Fruit fly (Drosophila melanogaster): ENCODE data around the gene CG10864.

The CG10864 gene

DNA sequence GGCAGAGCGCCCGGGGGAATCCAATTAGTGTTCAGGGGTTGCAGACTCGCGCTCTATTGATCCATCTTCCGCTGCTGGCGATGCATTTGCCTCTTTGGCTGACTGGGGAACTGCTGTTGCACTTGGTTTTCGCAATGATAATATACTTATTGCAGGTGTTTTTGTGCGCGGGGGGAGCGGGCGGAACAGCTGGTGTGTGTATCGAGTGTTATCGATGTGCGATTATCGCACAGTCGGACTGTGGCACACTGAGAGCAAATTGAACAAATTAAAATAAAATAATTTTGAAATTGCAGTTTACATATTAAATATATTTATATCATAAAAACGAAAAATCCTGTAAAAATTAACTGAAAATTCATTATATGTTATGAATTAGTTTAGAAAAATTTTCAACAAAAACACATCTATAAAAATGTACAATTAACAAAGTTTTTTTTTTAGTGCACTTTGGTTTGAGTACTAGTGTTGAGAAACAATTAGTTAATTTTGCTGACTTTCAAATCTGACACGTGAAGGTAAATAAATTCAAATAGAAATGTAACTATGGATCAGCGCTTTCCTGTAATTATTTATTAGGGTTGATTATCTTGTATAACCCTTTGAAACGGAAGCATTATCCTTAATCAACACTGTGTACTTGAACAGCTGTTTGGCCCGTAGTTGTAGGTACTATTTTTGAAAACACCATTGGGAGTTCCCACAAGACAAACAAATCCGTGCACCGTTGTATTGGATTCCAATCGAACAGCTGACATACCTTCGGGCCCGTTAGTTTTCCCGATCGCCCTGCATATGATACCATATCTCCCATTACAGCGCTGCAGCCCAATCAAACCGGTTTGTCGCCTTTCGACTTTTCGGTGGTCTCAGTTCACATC is 8.6 kb downstream of the CG10864 start, which contains the start of the genes Wdr37 and koko (continued):
- peak; percentile 52; the same call in 1 of the 2 replicates for TF ChIP-seq ato (GFP tag; IDR thresholded peaks at IDR 0.05; ENCODE audit: partially characterized antibody)
- peak; percentile 94 for TF ChIP-seq wdn (GFP tag; IDR thresholded peaks at IDR 0.05)
- TF ChIP-seq CG2116 (GFP tag; optimal IDR thresholded peaks at IDR 0.05), result peak; percentile 90
- TF ChIP-seq ash1 (GFP tag; optimal IDR thresholded peaks at IDR 0.05), result peak; percentile 3
- TF ChIP-seq her (GFP tag; optimal IDR thresholded peaks at IDR 0.05), result peak; percentile 44
- TF ChIP-seq zen2 (GFP tag; IDR thresholded peaks at IDR 0.05; ENCODE audit: partially characterized antibody), result no peak
- TF ChIP-seq CG5245 (GFP tag; optimal IDR thresholded peaks at IDR 0.05), result peak; percentile 82
- TF ChIP-seq E2f2 (GFP tag; IDR thresholded peaks at IDR 0.05), result peak; percentile 86
- peak; percentile 0 for TF ChIP-seq sima (GFP tag; optimal IDR thresholded peaks at IDR 0.05)
- peak; percentile 5 for TF ChIP-seq CG31365 (tag; optimal IDR thresholded peaks at IDR 0.05)
- peak; percentile 95 for TF ChIP-seq Fer1 (GFP tag; optimal IDR thresholded peaks at IDR 0.05)
- peak; percentile 80 for TF ChIP-seq Vsx1 (GFP tag; optimal IDR thresholded peaks at IDR 0.05)
- TF ChIP-seq Trl (optimal IDR thresholded peaks at IDR 0.05), result no peak
- TF ChIP-seq Trl (GFP tag; optimal IDR thresholded peaks at IDR 0.05), result peak; percentile 82
- peak; percentile 95 for TF ChIP-seq Nf-YA (GFP tag; IDR thresholded peaks at IDR 0.05)
- peak; percentile 42 for TF ChIP-seq CG9876 (GFP tag; optimal IDR thresholded peaks at IDR 0.05)
- peak; percentile 99 for TF ChIP-seq dysf (GFP tag; IDR thresholded peaks at IDR 0.05)
- TF ChIP-seq croc (GFP tag; conservative IDR thresholded peaks at IDR 0.05), result peak; percentile 97
- TF ChIP-seq ftz-f1 (GFP tag; optimal IDR thresholded peaks at IDR 0.05), result peak; percentile 47
- TF ChIP-seq vnd (GFP tag; IDR thresholded peaks at IDR 0.05; ENCODE audit: partially characterized antibody), result no peak; the same call in 1 of the 3 replicates
- peak; percentile 99 for TF ChIP-seq slbo (GFP tag; IDR thresholded peaks at IDR 0.05)
- peak; percentile 40 for TF ChIP-seq en (GFP tag; optimal IDR thresholded peaks at IDR 0.05)
- TF ChIP-seq stwl (tag; optimal IDR thresholded peaks at IDR 0.05), result peak; percentile 94
- TF ChIP-seq cas (GFP tag; IDR thresholded peaks at IDR 0.05), result peak; percentile 94
- TF ChIP-seq HLHmδ (GFP tag; optimal IDR thresholded peaks at IDR 0.05), result no peak
- peak; percentile 70 for TF ChIP-seq CG1603 (tag; optimal IDR thresholded peaks at IDR 0.05)
- TF ChIP-seq Xbp1 (GFP tag; optimal IDR thresholded peaks at IDR 0.05), result peak; percentile 97
- peak; percentile 84 for TF ChIP-seq Adf1 (GFP tag; IDR thresholded peaks at IDR 0.05)
- peak; percentile 97 for TF ChIP-seq wor (GFP tag; IDR thresholded peaks at IDR 0.05)
- peak; percentile 48 for TF ChIP-seq CG17912 (GFP tag; optimal IDR thresholded peaks at IDR 0.05)
- TF ChIP-seq Ada2b (GFP tag; IDR thresholded peaks at IDR 0.05), result peak; percentile 95
- TF ChIP-seq chinmo (GFP tag; IDR thresholded peaks at IDR 0.05; ENCODE audit: partially characterized antibody), result 0 out of 4 replicates have a peak, but pooled peaks have one; percentile 28
- peak; percentile 98 for TF ChIP-seq ap (GFP tag; IDR thresholded peaks at IDR 0.05)
- TF ChIP-seq CG10366 (GFP tag; IDR thresholded peaks at IDR 0.05), result peak; percentile 97
- TF ChIP-seq trem (tag; optimal IDR thresholded peaks at IDR 0.05), result peak; percentile 94
- peak; percentile 94 for TF ChIP-seq H15 (GFP tag; IDR thresholded peaks at IDR 0.05)
- peak; percentile 91 for TF ChIP-seq CG1233 (GFP tag; optimal IDR thresholded peaks at IDR 0.05)
- peak; percentile 85 for TF ChIP-seq Hand (GFP tag; optimal IDR thresholded peaks at IDR 0.05)
- TF ChIP-seq Meics (GFP tag; optimal IDR thresholded peaks at IDR 0.05), result peak; percentile 95
- TF ChIP-seq vvl (GFP tag; IDR thresholded peaks at IDR 0.05), result peak; percentile 99
- peak; percentile 97 for TF ChIP-seq Aef1 (GFP tag; IDR thresholded peaks at IDR 0.05)
- TF ChIP-seq CG17385 (GFP tag; optimal IDR thresholded peaks at IDR 0.05), result peak; percentile 94
- peak; percentile 96 for TF ChIP-seq CG33557 (GFP tag; optimal IDR thresholded peaks at IDR 0.05)
- TF ChIP-seq CG3847 (GFP tag; IDR thresholded peaks at IDR 0.05), result peak; percentile 98
- TF ChIP-seq tgo (GFP tag; IDR thresholded peaks at IDR 0.05), result peak; percentile 100
- peak; percentile 50; the same call in 1 of the 3 replicates for TF ChIP-seq sr (GFP tag; IDR thresholded peaks at IDR 0.05)
- TF ChIP-seq CG13123 (GFP tag; optimal IDR thresholded peaks at IDR 0.05), result peak; percentile 95
- TF ChIP-seq CG2889 (GFP tag; IDR thresholded peaks at IDR 0.05), result peak; percentile 95
- TF ChIP-seq CG13287 (GFP tag; IDR thresholded peaks at IDR 0.05; ENCODE audit: partially characterized antibody), result peak; percentile 72

Measured in whole organism, embryonic.